Worm (Caenorhabditis elegans): ENCODE results near the gene C01C4.3.

DNA sequence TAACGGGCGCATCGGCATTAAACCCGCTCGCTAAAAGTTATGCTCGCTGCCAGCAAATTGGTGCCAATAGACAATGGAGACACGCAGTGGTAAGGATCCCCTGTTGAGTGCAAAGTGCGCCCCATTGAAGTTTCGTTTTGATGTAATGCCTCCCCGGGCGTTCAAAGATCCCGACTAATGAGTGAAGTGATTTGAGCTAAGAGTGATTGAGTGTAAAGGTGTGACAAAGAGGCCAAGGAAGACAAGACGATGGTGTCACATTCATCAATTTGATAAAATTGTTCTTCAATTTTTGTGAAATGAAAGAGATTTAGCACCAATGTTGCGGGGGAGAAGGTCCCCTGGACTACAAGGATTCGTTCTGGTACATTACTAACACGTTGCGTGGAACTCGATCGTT, 13.6 kb upstream of the C01C4.3 start:
- TF ChIP-seq snpc-4 (tag; optimal IDR thresholded peaks at IDR 0.05) (no peak), ama-1 (optimal IDR thresholded peaks at IDR 0.05) (no peak), ceh-82 (tag; optimal IDR thresholded peaks at IDR 0.05) (no peak), nhr-11 (tag; optimal IDR thresholded peaks at IDR 0.05) (no peak), sma-3 (GFP tag; optimal IDR thresholded peaks at IDR 0.05) (no peak), ZK546.5 (tag; optimal IDR thresholded peaks at IDR 0.05) (no peak), lin-13 (GFP tag; optimal IDR thresholded peaks at IDR 0.05) (no peak), ztf-11 (tag; optimal IDR thresholded peaks at IDR 0.05) (no peak), nhr-237 (tag; optimal IDR thresholded peaks at IDR 0.05) (no peak), ztf-4 (tag; optimal IDR thresholded peaks at IDR 0.05) (no peak), elt-3 (tag; optimal IDR thresholded peaks at IDR 0.05) (no peak), lsy-2 (tag; optimal IDR thresholded peaks at IDR 0.05) (no peak), nhr-21 (tag; optimal IDR thresholded peaks at IDR 0.05) (no peak)

Data from whole organism, L2 larva.